Worm (Caenorhabditis elegans) whole organism, young adult: Measurements from ENCODE around the gene E02C12.11.

Source experiments
- ceh-27 ChIP-seq: fragments of 200-800 bp; sonication (Bioruptor generic); optimal IDR thresholded peaks from 2 replicates; lab custom pipeline; 2018; ENCODE audit warnings: mild to moderate bottlenecking, missing genetic modification characterization, moderate library complexity, missing compliant biosample characterization
- ceh-58 ChIP-seq: fragments of 200-800 bp; sonication (Bioruptor generic); IDR thresholded peaks from 2 replicates; pipeline ENCODE4 v1.3.6; 2022; ENCODE audit warnings: missing genetic modification characterization, missing compliant biosample characterization
- rpc-1 ChIP-seq, 2 experiments: fragments of 150-350 bp in 1 of 2; sonication (generic microtip) in 1 of 2; optimal IDR thresholded peaks; 2 replicates each; lab custom pipeline; 2014 to 2018; ENCODE audit warnings: missing biosample characterization in 1 of 2, missing genetic modification characterization in 1 of 2, missing genetic modification reagents in 1 of 2, missing genotype in 1 of 2
- sea-2 ChIP-seq: fragments of 200-800 bp; sonication (Bioruptor generic); IDR thresholded peaks from 2 replicates; pipeline ENCODE4 v1.3.6; 2022; ENCODE audit warnings: missing genetic modification characterization, missing compliant biosample characterization
- somi-1 ChIP-seq: fragments of 200-800 bp; sonication (Bioruptor generic); optimal IDR thresholded peaks from 2 replicates; lab custom pipeline; 2018; ENCODE audit warnings: mild to moderate bottlenecking, missing genetic modification characterization, missing compliant biosample characterization
- tbp1 ChIP-seq: fragments of 200-800 bp; sonication (Bioruptor generic); optimal IDR thresholded peaks from 2 replicates; lab custom pipeline; 2018; ENCODE audit warnings: mild to moderate bottlenecking, missing genetic modification characterization, missing compliant biosample characterization
- unc-130 ChIP-seq: sonication (generic microtip); optimal IDR thresholded peaks from 2 replicates; lab custom pipeline; 2016; ENCODE audit warnings: missing genetic modification reagents, missing genetic modification characterization, missing compliant biosample characterization

- no peak for TF ChIP-seq unc-130 (GFP tag; lab: Kevin White, UChicago)
- TF ChIP-seq sea-2, result no peak
- no peak for TF ChIP-seq tbp1 (GFP tag; lab: Kevin White, UChicago)
- TF ChIP-seq somi-1 (GFP tag; lab: Kevin White, UChicago), result no peak
- no peak for TF ChIP-seq ceh-27
- no peak for TF ChIP-seq ceh-58 (GFP tag; lab: Robert Waterston, UW)
- TF ChIP-seq rpc-1 (optimal IDR thresholded peaks at IDR 0.05; lab: Kevin White, UChicago), result no peak
- TF ChIP-seq rpc-1 (tag; optimal IDR thresholded peaks at IDR 0.05; lab: Kevin White, UChicago), result no peak
Observed at ce11 chrV:9423539-9423938, 43.8 kb upstream of the E02C12.11 start.
